Worm (Caenorhabditis elegans): ENCODE measurements around the gene pik-1.

DNA sequence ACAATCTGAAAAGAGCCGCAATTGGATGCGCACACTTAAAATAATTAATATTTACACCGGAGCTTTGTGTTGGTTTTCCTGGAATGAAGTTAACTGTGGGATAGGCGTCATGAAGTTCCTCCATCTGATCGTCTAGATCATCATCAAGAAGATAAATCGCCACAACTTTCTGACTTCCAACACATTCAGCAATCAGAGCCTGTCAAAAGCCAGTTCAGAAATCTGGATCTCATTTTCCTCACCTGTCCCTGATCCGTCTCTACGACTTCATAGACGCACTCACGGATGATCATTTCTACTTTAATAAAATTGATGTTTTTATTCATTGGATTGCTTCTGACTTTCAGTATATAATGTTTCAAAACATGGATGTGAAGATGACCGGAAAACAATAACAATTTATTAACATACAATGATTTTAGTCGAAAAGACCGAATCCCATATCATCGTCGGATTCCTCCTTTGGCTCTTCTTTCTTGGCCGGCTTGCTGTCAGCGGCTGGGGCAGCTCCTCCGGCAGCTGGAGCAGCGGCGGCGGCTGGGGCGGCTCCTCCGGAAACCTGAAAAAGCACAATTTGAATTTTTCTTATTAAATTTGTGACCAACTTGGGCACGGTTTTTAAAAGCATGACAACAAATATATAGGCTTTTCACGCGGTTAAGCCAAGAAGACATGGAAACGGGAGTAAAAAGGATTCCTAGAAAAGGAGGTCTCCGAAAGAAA lies 46.6 kb upstream of the pik-1 start, which contains the start of gene agt-1:
- no peak for TF ChIP-seq dao-5 (tag; optimal IDR thresholded peaks at IDR 0.05)
- TF ChIP-seq W03F9.2 (tag; optimal IDR thresholded peaks at IDR 0.05) = no peak

All from whole organism, L4/young adult.